Fruit fly (Drosophila melanogaster) whole organism, embryonic: Measurements from ENCODE around the gene CG3630.

ENCODE experiments used
- Awh ChIP-seq: fragments of 200-800 bp; sonication (Bioruptor generic); IDR thresholded peaks from 2 replicates; pipeline ENCODE4, ENCODE4 v1.3.6; 2022; ENCODE audit warnings: missing biosample characterization, missing genetic modification characterization
- CG10147 ChIP-seq: fragments of 200-800 bp; sonication (Bioruptor generic); optimal IDR thresholded peaks from 2 replicates; lab custom pipeline; 2019; ENCODE audit warnings: missing biosample characterization, mild to moderate bottlenecking, missing genetic modification characterization, moderate library complexity
- CG11695 ChIP-seq: fragments of 200-800 bp; sonication (Bioruptor generic); IDR thresholded peaks from 3 replicates; pipeline ENCODE4 v1.3.6; 2022; ENCODE audit warnings: missing biosample characterization, missing genetic modification characterization
- CG15514 ChIP-seq: fragments of 200-800 bp; sonication (Bioruptor generic); optimal IDR thresholded peaks from 3 replicates; lab custom pipeline; 2017; ENCODE audit warnings: missing biosample characterization, missing genetic modification characterization, mild to moderate bottlenecking, moderate library complexity, missing genetic modification reagents
- CG16863 ChIP-seq: fragments of 200-800 bp; sonication (Bioruptor generic); optimal IDR thresholded peaks from 3 replicates; lab custom pipeline; 2016; ENCODE audit warnings: missing biosample characterization, missing genetic modification characterization
- CG18764 ChIP-seq: fragments of 200-800 bp; sonication (Bioruptor generic); optimal IDR thresholded peaks from 3 replicates; lab custom pipeline; 2016; ENCODE audit warnings: missing biosample characterization, missing genetic modification characterization
- CG2116 ChIP-seq: fragments of 200-800 bp; sonication (Bioruptor generic); optimal IDR thresholded peaks from 3 replicates; lab custom pipeline; 2018; ENCODE audit warnings: missing biosample characterization, mild to moderate bottlenecking, missing genetic modification characterization
- CG2120 ChIP-seq: fragments of 200-800 bp; sonication (Bioruptor generic); optimal IDR thresholded peaks from 3 replicates; lab custom pipeline; 2016; ENCODE audit warnings: missing biosample characterization, missing genetic modification characterization
- CG30431 ChIP-seq: fragments of 200-800 bp; sonication (Bioruptor generic); optimal IDR thresholded peaks from 2 replicates; lab custom pipeline; 2017; ENCODE audit warnings: missing biosample characterization, missing genetic modification characterization
- CG3065 ChIP-seq: fragments of 200-800 bp; sonication (Bioruptor generic); optimal IDR thresholded peaks from 2 replicates; lab custom pipeline; 2016; ENCODE audit warnings: missing biosample characterization, missing genetic modification characterization
- CG4360 ChIP-seq: fragments of 200-800 bp; sonication (Bioruptor generic); IDR thresholded peaks from 2 replicates; pipeline ENCODE4 v1.3.6; 2022; ENCODE audit warnings: missing biosample characterization, missing genetic modification characterization
- CG4404 ChIP-seq: fragments of 200-800 bp; sonication (Bioruptor generic); IDR thresholded peaks from 2 replicates; pipeline ENCODE4 v1.3.6; 2022; ENCODE audit warnings: missing biosample characterization, missing genetic modification characterization
- CG6654 ChIP-seq: fragments of 200-800 bp; sonication (Bioruptor generic); optimal IDR thresholded peaks from 2 replicates; lab custom pipeline; 2017; ENCODE audit warnings: missing biosample characterization, mild to moderate bottlenecking, missing genetic modification characterization
- CG6683 ChIP-seq: fragments of 200-800 bp; sonication (Bioruptor generic); optimal IDR thresholded peaks from 2 replicates; lab custom pipeline; 2017; ENCODE audit warnings: missing biosample characterization, mild to moderate bottlenecking, missing genetic modification characterization, missing genetic modification reagents
- CG6689 ChIP-seq: fragments of 200-800 bp; sonication (Bioruptor generic); IDR thresholded peaks from 2 replicates; pipeline ENCODE4 v1.3.6; 2022; ENCODE audit warnings: missing biosample characterization, missing genetic modification characterization
- CG9215 ChIP-seq: fragments of 200-800 bp; sonication (Bioruptor generic); IDR thresholded peaks from 2 replicates; pipeline ENCODE4 v1.3.6; 2022; ENCODE audit warnings: missing biosample characterization, missing genetic modification characterization
- Chrac-16 ChIP-seq: fragments of 200-800 bp; sonication (Bioruptor generic); optimal IDR thresholded peaks from 3 replicates; lab custom pipeline; 2016; ENCODE audit warnings: missing biosample characterization, missing genetic modification characterization
- D ChIP-seq, 2 experiments: fragments of 200-800 bp in 1 of 2; fragments of >200 bp in 1 of 2; sonication (Bioruptor generic) in 1 of 2; optimal IDR thresholded peaks; 2 replicates in 1 of 2; 3 replicates in 1 of 2; lab custom pipeline; 2017; ENCODE audit warnings: mild to moderate bottlenecking in 1 of 2, missing biosample characterization in 1 of 2, missing genetic modification characterization in 1 of 2, missing genetic modification reagents in 1 of 2
- Dfd ChIP-seq, 2 experiments: fragments of >200 bp; optimal IDR thresholded peaks; 2 replicates each; lab custom pipeline; 2017; ENCODE audit warnings: missing biosample characterization in 2 of 2, missing genetic modification characterization in 2 of 2
- Dref ChIP-seq: fragments of 200-800 bp; sonication (Bioruptor generic); IDR thresholded peaks from 2 replicates; pipeline ENCODE4 v1.3.6; 2022; ENCODE audit warnings: missing biosample characterization, missing genetic modification characterization
- Drgx ChIP-seq: fragments of 200-800 bp; sonication (Bioruptor generic); IDR thresholded peaks from 2 replicates; pipeline ENCODE4 v1.3.6; 2022; ENCODE audit warnings: missing biosample characterization, missing genetic modification characterization
- Hr78 ChIP-seq, 2 experiments: fragments of 200-800 bp in 1 of 2; fragments of >200 bp in 1 of 2; sonication (Bioruptor generic) in 1 of 2; optimal IDR thresholded peaks; 2 replicates each; lab custom pipeline; 2017 to 2019; ENCODE audit warnings: missing biosample characterization in 2 of 2, missing genetic modification characterization in 2 of 2, mild to moderate bottlenecking in 1 of 2, moderate library complexity in 1 of 2
- MESR4 ChIP-seq: fragments of 200-800 bp; sonication (Bioruptor generic); optimal IDR thresholded peaks from 2 replicates; lab custom pipeline; 2018; ENCODE audit warnings: missing biosample characterization, mild to moderate bottlenecking, missing genetic modification characterization, moderate library complexity
- Oaz ChIP-seq: fragments of 200-800 bp; sonication (Bioruptor generic); IDR thresholded peaks from 2 replicates; pipeline ENCODE4 v1.3.6; 2022; ENCODE audit warnings: missing biosample characterization, missing genetic modification characterization
- Ssrp ChIP-seq: fragments of 200-800 bp; sonication (Bioruptor generic); optimal IDR thresholded peaks from 2 replicates; lab custom pipeline; 2018; ENCODE audit warnings: missing biosample characterization, mild to moderate bottlenecking, missing genetic modification characterization, moderate library complexity
- ac ChIP-seq: fragments of 200-800 bp; sonication (Bioruptor generic); optimal IDR thresholded peaks from 3 replicates; lab custom pipeline; 2017; ENCODE audit warnings: missing biosample characterization, mild to moderate bottlenecking, missing genetic modification characterization
- amos ChIP-seq: fragments of 200-800 bp; sonication (Bioruptor generic); IDR thresholded peaks from 2 replicates; pipeline ENCODE4 v1.3.6; 2022; ENCODE audit warnings: missing biosample characterization, missing genetic modification characterization; ENCODE audit not compliant: partially characterized antibody
- cad ChIP-seq: fragments of >200 bp; optimal IDR thresholded peaks from 2 replicates; lab custom pipeline; 2017; ENCODE audit warnings: missing biosample characterization, missing genetic modification characterization
- corto ChIP-seq: fragments of 200-800 bp; sonication (Bioruptor generic); optimal IDR thresholded peaks from 2 replicates; lab custom pipeline; 2016; ENCODE audit warnings: missing biosample characterization, mild to moderate bottlenecking, missing genetic modification characterization, moderate library complexity
- croc ChIP-seq: fragments of 200-800 bp; sonication (Bioruptor generic); conservative IDR thresholded peaks from 3 replicates; pipeline ENCODE4 v1.3.6; 2022; ENCODE audit warnings: missing biosample characterization, missing genetic modification characterization
- dimm ChIP-seq: fragments of 200-800 bp; sonication (Bioruptor generic); IDR thresholded peaks from 2 replicates; pipeline ENCODE4 v1.3.6; 2022; ENCODE audit warnings: missing biosample characterization, missing genetic modification characterization
- dm ChIP-seq: fragments of 200-800 bp; sonication (Bioruptor generic); optimal IDR thresholded peaks from 3 replicates; lab custom pipeline; 2016; ENCODE audit warnings: missing biosample characterization, missing genetic modification characterization
- dmrt11E ChIP-seq: fragments of 200-800 bp; sonication (Bioruptor generic); optimal IDR thresholded peaks from 3 replicates; lab custom pipeline; 2018; ENCODE audit warnings: missing biosample characterization, mild to moderate bottlenecking, missing genetic modification characterization, moderate library complexity
- en ChIP-seq: fragments of 200-800 bp; sonication (Bioruptor generic); optimal IDR thresholded peaks from 2 replicates; lab custom pipeline; 2016; ENCODE audit warnings: missing biosample characterization, missing genetic modification characterization
- fru ChIP-seq: fragments of >200 bp; optimal IDR thresholded peaks from 2 replicates; lab custom pipeline; 2017
- fu2 ChIP-seq: fragments of 200-800 bp; sonication (Bioruptor generic); optimal IDR thresholded peaks from 2 replicates; lab custom pipeline; 2016; ENCODE audit warnings: missing biosample characterization, missing genetic modification characterization
- gce ChIP-seq: fragments of 200-800 bp; sonication (Bioruptor generic); IDR thresholded peaks from 3 replicates; pipeline ENCODE4 v1.3.6; 2022; ENCODE audit warnings: missing biosample characterization, missing genetic modification characterization
- gem ChIP-seq: fragments of 200-800 bp; sonication (Bioruptor generic); optimal IDR thresholded peaks from 2 replicates; lab custom pipeline; 2019; ENCODE audit warnings: missing biosample characterization, mild to moderate bottlenecking, missing genetic modification characterization, moderate library complexity
- kah ChIP-seq: fragments of 200-800 bp; sonication (Bioruptor generic); optimal IDR thresholded peaks from 2 replicates; lab custom pipeline; 2018; ENCODE audit warnings: missing biosample characterization, mild to moderate bottlenecking, missing genetic modification characterization
- lbe ChIP-seq: fragments of 200-800 bp; sonication (Bioruptor generic); optimal IDR thresholded peaks from 2 replicates; lab custom pipeline; 2016; ENCODE audit warnings: missing biosample characterization, mild to moderate bottlenecking, missing genetic modification characterization
- luna ChIP-seq: fragments of 200-800 bp; sonication (Bioruptor generic); optimal IDR thresholded peaks from 2 replicates; lab custom pipeline; 2016; ENCODE audit warnings: missing biosample characterization, missing genetic modification characterization
- mld ChIP-seq: fragments of 200-800 bp; sonication (Bioruptor generic); IDR thresholded peaks from 3 replicates; pipeline ENCODE4 v1.3.6; 2022; ENCODE audit warnings: missing biosample characterization, missing genetic modification characterization; ENCODE audit not compliant: partially characterized antibody
- odd ChIP-seq: fragments of 200-800 bp; sonication (Bioruptor generic); optimal IDR thresholded peaks from 2 replicates; lab custom pipeline; 2017; ENCODE audit warnings: missing biosample characterization, mild to moderate bottlenecking, missing genetic modification characterization
- peb ChIP-seq: fragments of 200-800 bp; sonication (Bioruptor generic); IDR thresholded peaks from 2 replicates; pipeline ENCODE4 v1.3.6; 2022; ENCODE audit warnings: missing biosample characterization, missing genetic modification characterization
- rib ChIP-seq: fragments of 200-800 bp; sonication (Bioruptor generic); IDR thresholded peaks from 2 replicates; pipeline ENCODE4 v1.3.6; 2022; ENCODE audit warnings: missing biosample characterization, missing genetic modification characterization
- sc ChIP-seq, 3 experiments: fragments of >200 bp in 2 of 3; fragments of 200-800 bp in 1 of 3; sonication (Bioruptor generic) in 1 of 3; optimal IDR thresholded peaks; 2 replicates in 2 of 3; 3 replicates in 1 of 3; lab custom pipeline; 2017; ENCODE audit warnings: mild to moderate bottlenecking in 1 of 3, missing biosample characterization in 1 of 3, missing genetic modification characterization in 1 of 3, missing genetic modification reagents in 1 of 3
- tgo ChIP-seq: fragments of 200-800 bp; sonication (Bioruptor generic); IDR thresholded peaks from 3 replicates; pipeline ENCODE4 v1.3.6; 2022; ENCODE audit warnings: missing biosample characterization, missing genetic modification characterization
- tin ChIP-seq: fragments of 200-800 bp; sonication (Bioruptor generic); optimal IDR thresholded peaks from 3 replicates; lab custom pipeline; 2016; ENCODE audit warnings: missing biosample characterization, missing genetic modification characterization
- yki ChIP-seq: fragments of >200 bp; optimal IDR thresholded peaks from 3 replicates; lab custom pipeline; 2018

Gene CG3630

dm6 chrX:2121716-2122601 is 40.0 kb upstream of the CG3630 start (continued):
- TF ChIP-seq CG10147 (GFP tag; lab: Kevin White, UChicago) (no peak), CG6683 (no peak), corto (GFP tag; lab: Kevin White, UChicago) (peak; percentile 44), Drgx (GFP tag; lab: Robert Waterston, UW) (peak; percentile 67), CG11695 (GFP tag; lab: Robert Waterston, UW) (0 out of 3 replicates have a peak, but pooled peaks have one; percentile 43), sc (optimal IDR thresholded peaks at IDR 0.05; lab: Kevin White, UChicago) (no peak), sc (GFP tag; optimal IDR thresholded peaks at IDR 0.05; lab: Kevin White, UChicago) (peak; percentile 37), Chrac-16 (peak; percentile 4), CG15514 (GFP tag; lab: Kevin White, UChicago) (no peak), Awh (GFP tag; lab: Robert Waterston, UW) (no peak), CG4360 (GFP tag; lab: Robert Waterston, UW) (peak; percentile 64), ac (GFP tag; lab: Kevin White, UChicago) (no peak), MESR4 (GFP tag; lab: Kevin White, UChicago) (no peak), luna (GFP tag; lab: Kevin White, UChicago) (no peak), Ssrp (tag; lab: Kevin White, UChicago) (peak; percentile 32), croc (no peak), D (optimal IDR thresholded peaks at IDR 0.05; lab: Kevin White, UChicago) (no peak), D (GFP tag; optimal IDR thresholded peaks at IDR 0.05; lab: Kevin White, UChicago) (peak; percentile 46), fu2 (GFP tag; lab: Kevin White, UChicago) (no peak), Dfd (GFP tag; optimal IDR thresholded peaks at IDR 0.05; lab: Kevin White, UChicago) (no peak), CG6689 (peak; percentile 54), CG30431 (GFP tag; lab: Kevin White, UChicago) (peak; percentile 12), Oaz (GFP tag; lab: Robert Waterston, UW) (no peak), cad (GFP tag; lab: Kevin White, UChicago) (no peak), en (GFP tag; lab: Kevin White, UChicago) (no peak), rib (GFP tag; lab: Robert Waterston, UW) (no peak), amos (GFP tag; lab: Robert Waterston, UW) (no peak), dmrt11E (tag; lab: Kevin White, UChicago) (peak; percentile 62), gem (tag; lab: Kevin White, UChicago) (peak; percentile 63), kah (GFP tag; lab: Kevin White, UChicago) (no peak), peb (0 out of 2 replicates have a peak, but pooled peaks have one; percentile 34), CG9215 (GFP tag; lab: Robert Waterston, UW) (no peak), odd (peak; percentile 15), CG2120 (GFP tag; lab: Kevin White, UChicago) (peak; percentile 12), CG2116 (GFP tag; lab: Kevin White, UChicago) (no peak), dimm (no peak), CG4404 (GFP tag; lab: Robert Waterston, UW) (no peak), CG18764 (GFP tag; lab: Kevin White, UChicago) (no peak), lbe (GFP tag; lab: Kevin White, UChicago) (no peak), CG16863 (peak; percentile 22), CG3065 (GFP tag; lab: Kevin White, UChicago) (no peak), CG6654 (no peak), mld (GFP tag; lab: Robert Waterston, UW) (no peak), tin (GFP tag; lab: Kevin White, UChicago) (peak; percentile 20), dm (no peak), fru (lab: Kevin White, UChicago) (no peak), Dref (GFP tag; lab: Robert Waterston, UW) (no peak), gce (GFP tag; lab: Robert Waterston, UW) (no peak), tgo (GFP tag; lab: Robert Waterston, UW) (no peak), Hr78 (GFP tag; optimal IDR thresholded peaks at IDR 0.05; lab: Kevin White, UChicago) (peak in 1 of 2 experiments; percentile 10), yki (lab: Kevin White, UChicago) (no peak)
